Fruit fly (Drosophila melanogaster) whole organism, embryonic: ENCODE measurements around the gene mxt.

ENCODE experiments used
- Aef1 ChIP-seq: fragments of 200-800 bp; sonication (Bioruptor generic); IDR thresholded peaks from 3 replicates; pipeline ENCODE4 v1.3.6; 2022; ENCODE audit warnings: missing biosample characterization, missing genetic modification characterization
- Atf6 ChIP-seq: fragments of 200-800 bp; sonication (Bioruptor generic); IDR thresholded peaks from 2 replicates; pipeline ENCODE4 v1.3.6; 2022; ENCODE audit warnings: missing biosample characterization, missing genetic modification characterization
- Blimp-1 ChIP-seq: fragments of 200-800 bp; sonication (Bioruptor generic); optimal IDR thresholded peaks from 3 replicates; lab custom pipeline; 2018; ENCODE audit warnings: missing biosample characterization, missing genetic modification characterization, mild to moderate bottlenecking, moderate library complexity, missing genetic modification reagents
- CG10543 ChIP-seq: fragments of 200-800 bp; sonication (Bioruptor generic); optimal IDR thresholded peaks from 3 replicates; lab custom pipeline; 2017; ENCODE audit warnings: missing biosample characterization, mild to moderate bottlenecking, missing genetic modification characterization, moderate library complexity
- CG10979 ChIP-seq: fragments of 200-800 bp; sonication (Bioruptor generic); optimal IDR thresholded peaks from 2 replicates; lab custom pipeline; 2018; ENCODE audit warnings: missing biosample characterization, mild to moderate bottlenecking, missing genetic modification characterization, moderate library complexity
- CG11504 ChIP-seq: fragments of 200-800 bp; sonication (Bioruptor generic); optimal IDR thresholded peaks from 3 replicates; lab custom pipeline; 2019; ENCODE audit warnings: missing biosample characterization, mild to moderate bottlenecking, missing genetic modification characterization, moderate library complexity
- CG11723 ChIP-seq: fragments of 200-800 bp; sonication (Bioruptor generic); optimal IDR thresholded peaks from 2 replicates; lab custom pipeline; 2017; ENCODE audit warnings: missing biosample characterization, mild to moderate bottlenecking, missing genetic modification characterization
- CG12236 ChIP-seq: fragments of 200-800 bp; sonication (Bioruptor generic); optimal IDR thresholded peaks from 2 replicates; lab custom pipeline; 2016; ENCODE audit warnings: missing biosample characterization, missing genetic modification characterization
- CG12942 ChIP-seq: fragments of 200-800 bp; sonication (Bioruptor generic); optimal IDR thresholded peaks from 3 replicates; lab custom pipeline; 2016; ENCODE audit warnings: missing biosample characterization, missing genetic modification characterization
- CG13624 ChIP-seq: fragments of 200-800 bp; sonication (Bioruptor generic); optimal IDR thresholded peaks from 2 replicates; lab custom pipeline; 2016; ENCODE audit warnings: missing biosample characterization, missing genetic modification characterization
- CG14014 ChIP-seq: fragments of 200-800 bp; sonication (Bioruptor generic); IDR thresholded peaks from 2 replicates; pipeline ENCODE4 v1.3.6; 2022; ENCODE audit warnings: missing biosample characterization, missing genetic modification characterization
- CG16813 ChIP-seq: fragments of 200-800 bp; sonication (Bioruptor generic); IDR thresholded peaks from 3 replicates; pipeline ENCODE4 v1.3.6; 2022; ENCODE audit warnings: missing biosample characterization, missing genetic modification characterization; ENCODE audit not compliant: partially characterized antibody
- CG18262 ChIP-seq: fragments of 200-800 bp; optimal IDR thresholded peaks from 3 replicates; lab custom pipeline; 2019; ENCODE audit warnings: missing biosample characterization, mild to moderate bottlenecking, missing genetic modification characterization, moderate library complexity
- CG2202 ChIP-seq: fragments of 200-800 bp; sonication (Bioruptor generic); optimal IDR thresholded peaks from 2 replicates; lab custom pipeline; 2018; ENCODE audit warnings: missing biosample characterization, mild to moderate bottlenecking, missing genetic modification characterization
- CG2678 ChIP-seq: fragments of 200-800 bp; sonication (Bioruptor generic); optimal IDR thresholded peaks from 3 replicates; lab custom pipeline; 2019; ENCODE audit warnings: missing biosample characterization, mild to moderate bottlenecking, missing genetic modification characterization, moderate library complexity
- CG33213 ChIP-seq: fragments of 200-800 bp; sonication (Bioruptor generic); optimal IDR thresholded peaks from 3 replicates; lab custom pipeline; 2016; ENCODE audit warnings: missing biosample characterization, missing genetic modification characterization
- CG7357 ChIP-seq: fragments of 200-800 bp; sonication (Bioruptor generic); IDR thresholded peaks from 3 replicates; pipeline ENCODE4 v1.3.6; 2022; ENCODE audit warnings: missing biosample characterization, missing genetic modification characterization
- CG7556 ChIP-seq: fragments of 200-800 bp; sonication (Bioruptor generic); optimal IDR thresholded peaks from 2 replicates; lab custom pipeline; 2017; ENCODE audit warnings: missing biosample characterization, mild to moderate bottlenecking, missing genetic modification characterization
- CG8478 ChIP-seq: fragments of >200 bp; optimal IDR thresholded peaks from 2 replicates; lab custom pipeline; 2018
- Dbx ChIP-seq: fragments of 200-800 bp; sonication (Bioruptor generic); IDR thresholded peaks from 3 replicates; pipeline ENCODE4 v1.3.6; 2022; ENCODE audit warnings: missing biosample characterization, missing genetic modification characterization
- Eip74EF ChIP-seq, 2 experiments: fragments of 200-800 bp in 1 of 2; fragments of >200 bp in 1 of 2; sonication (Bioruptor generic) in 1 of 2; optimal IDR thresholded peaks; 2 replicates each; lab custom pipeline; 2017 to 2019; ENCODE audit warnings: missing biosample characterization in 2 of 2, missing genetic modification characterization in 2 of 2, mild to moderate bottlenecking in 1 of 2, moderate library complexity in 1 of 2
- GATAe ChIP-seq: fragments of 200-800 bp; sonication (Bioruptor generic); conservative IDR thresholded peaks from 2 replicates; pipeline ENCODE4 v1.3.6; 2022; ENCODE audit warnings: missing biosample characterization, missing genetic modification characterization
- HmgD ChIP-seq: fragments of 200-800 bp; sonication (Bioruptor generic); optimal IDR thresholded peaks from 3 replicates; lab custom pipeline; 2016; ENCODE audit warnings: missing biosample characterization, missing genetic modification characterization
- Hr51 ChIP-seq, 2 experiments: fragments of 200-800 bp; sonication (Bioruptor generic); optimal IDR thresholded peaks; 2 replicates in 1 of 2; 3 replicates in 1 of 2; lab custom pipeline; 2016 to 2018; ENCODE audit warnings: missing biosample characterization in 2 of 2, missing genetic modification characterization in 2 of 2, mild to moderate bottlenecking in 1 of 2, moderate library complexity in 1 of 2
- Jarid2 ChIP-seq: fragments of 200-800 bp; sonication (Bioruptor generic); optimal IDR thresholded peaks from 3 replicates; lab custom pipeline; 2017; ENCODE audit warnings: mild to moderate bottlenecking, missing biosample characterization, missing genetic modification reagents, missing genetic modification characterization
- Pdp1 ChIP-seq, 2 experiments: fragments of 200-800 bp; sonication (Bioruptor generic); optimal IDR thresholded peaks; 3 replicates each; lab custom pipeline; 2016; ENCODE audit warnings: missing biosample characterization in 2 of 2, missing genetic modification characterization in 2 of 2, mild to moderate bottlenecking in 1 of 2, moderate library complexity in 1 of 2
- Rfx ChIP-seq: fragments of 200-800 bp; sonication (Bioruptor generic); IDR thresholded peaks from 2 replicates; pipeline ENCODE4 v1.3.6; 2022; ENCODE audit warnings: missing biosample characterization, missing genetic modification characterization
- bsh ChIP-seq, 2 experiments: fragments of 200-800 bp; sonication (Bioruptor generic); optimal IDR thresholded peaks; 2 replicates each; lab custom pipeline; 2017 to 2018; ENCODE audit warnings: mild to moderate bottlenecking in 2 of 2, missing biosample characterization in 2 of 2, missing genetic modification characterization in 2 of 2, moderate library complexity in 1 of 2
- caup ChIP-seq: fragments of 200-800 bp; sonication (Bioruptor generic); optimal IDR thresholded peaks from 3 replicates; lab custom pipeline; 2017; ENCODE audit warnings: missing biosample characterization, mild to moderate bottlenecking, missing genetic modification characterization, moderate library complexity; ENCODE audit not compliant: severe bottlenecking
- cg ChIP-seq: fragments of 200-800 bp; sonication (Bioruptor generic); optimal IDR thresholded peaks from 3 replicates; lab custom pipeline; 2019; ENCODE audit warnings: missing biosample characterization, mild to moderate bottlenecking, missing genetic modification characterization, moderate library complexity
- dm ChIP-seq: fragments of 200-800 bp; sonication (Bioruptor generic); optimal IDR thresholded peaks from 3 replicates; lab custom pipeline; 2016; ENCODE audit warnings: missing biosample characterization, missing genetic modification characterization
- grn ChIP-seq: fragments of 200-800 bp; sonication (Bioruptor generic); optimal IDR thresholded peaks from 3 replicates; lab custom pipeline; 2017; ENCODE audit warnings: missing biosample characterization, missing genetic modification characterization
- gsb-n ChIP-seq: fragments of 200-800 bp; sonication (Bioruptor generic); optimal IDR thresholded peaks from 3 replicates; lab custom pipeline; 2018; ENCODE audit warnings: missing biosample characterization, mild to moderate bottlenecking, missing genetic modification characterization
- inv ChIP-seq: fragments of 200-800 bp; sonication (Bioruptor generic); IDR thresholded peaks from 2 replicates; pipeline ENCODE4 v1.3.6; 2022; ENCODE audit warnings: missing biosample characterization, missing genetic modification characterization; ENCODE audit not compliant: partially characterized antibody
- kah ChIP-seq: fragments of 200-800 bp; sonication (Bioruptor generic); optimal IDR thresholded peaks from 2 replicates; lab custom pipeline; 2018; ENCODE audit warnings: missing biosample characterization, mild to moderate bottlenecking, missing genetic modification characterization
- lola ChIP-seq, 3 experiments: fragments of >200 bp in 2 of 3; fragments of 200-800 bp in 1 of 3; sonication (Bioruptor generic) in 1 of 3; optimal IDR thresholded peaks; 2 replicates each; lab custom pipeline; 2017 to 2019; ENCODE audit warnings: missing biosample characterization in 3 of 3, missing genetic modification characterization in 3 of 3, mild to moderate bottlenecking in 1 of 3, moderate library complexity in 1 of 3
- maf-S ChIP-seq: fragments of 200-800 bp; sonication (Bioruptor generic); optimal IDR thresholded peaks from 2 replicates; lab custom pipeline; 2016; ENCODE audit warnings: missing biosample characterization, missing genetic modification characterization
- otp ChIP-seq: fragments of 200-800 bp; sonication (Bioruptor generic); IDR thresholded peaks from 3 replicates; pipeline ENCODE4, ENCODE4 v1.3.6; 2022; ENCODE audit warnings: missing biosample characterization, missing genetic modification characterization
- pan ChIP-seq, 4 experiments: fragments of >200 bp in 3 of 4; fragments of 200-800 bp in 1 of 4; sonication (Bioruptor generic) in 1 of 4; optimal IDR thresholded peaks in 3 of 4; IDR thresholded peaks in 1 of 4; 2 replicates each; pipeline versions ENCODE4 v1.3.6 to Lab custom; 2017 to 2022; ENCODE audit warnings: missing biosample characterization in 2 of 4, missing genetic modification characterization in 2 of 4, mixed read lengths in 1 of 4
- prd ChIP-seq, 3 experiments: fragments of >200 bp in 2 of 3; fragments of 200-800 bp in 1 of 3; sonication (Bioruptor generic) in 1 of 3; optimal IDR thresholded peaks in 2 of 3; IDR thresholded peaks in 1 of 3; 2 replicates in 2 of 3; 3 replicates in 1 of 3; pipeline versions ENCODE4 v1.3.6 to Lab custom; 2017 to 2022; ENCODE audit warnings: missing biosample characterization in 1 of 3, missing genetic modification characterization in 1 of 3
- psq ChIP-seq: fragments of 200-800 bp; sonication (Bioruptor generic); optimal IDR thresholded peaks from 2 replicates; lab custom pipeline; 2017; ENCODE audit warnings: missing biosample characterization, missing genetic modification characterization
- salm ChIP-seq: fragments of 200-800 bp; sonication (Bioruptor generic); optimal IDR thresholded peaks from 2 replicates; lab custom pipeline; 2018; ENCODE audit warnings: missing biosample characterization, mild to moderate bottlenecking, missing genetic modification characterization
- sd ChIP-seq: fragments of 200-800 bp; sonication (Bioruptor generic); optimal IDR thresholded peaks from 3 replicates; lab custom pipeline; 2018; ENCODE audit warnings: missing biosample characterization, mild to moderate bottlenecking, missing genetic modification characterization, moderate library complexity
- sna ChIP-seq: fragments of 200-800 bp; sonication (Bioruptor generic); IDR thresholded peaks from 2 replicates; pipeline ENCODE4 v1.3.6; 2022; ENCODE audit warnings: missing biosample characterization, missing genetic modification characterization; ENCODE audit not compliant: partially characterized antibody
- sr ChIP-seq: fragments of 200-800 bp; sonication (Bioruptor generic); IDR thresholded peaks from 3 replicates; pipeline ENCODE4 v1.3.6; 2022; ENCODE audit warnings: missing biosample characterization, missing genetic modification characterization
- trh ChIP-seq: fragments of 200-800 bp; sonication (Bioruptor generic); optimal IDR thresholded peaks from 2 replicates; lab custom pipeline; 2016; ENCODE audit warnings: missing biosample characterization, missing genetic modification characterization
- wek ChIP-seq: fragments of 200-800 bp; sonication (Bioruptor generic); optimal IDR thresholded peaks from 3 replicates; lab custom pipeline; 2018; ENCODE audit warnings: missing biosample characterization, mild to moderate bottlenecking, missing genetic modification characterization, moderate library complexity

mxt gene

dm6 chr2L:4891914-4892469 lies 44.9 kb upstream of the mxt start, which contains the start of gene CG3036:
CG3036 (plus strand) TSS chr2L:4892112.
- TF ChIP-seq CG7556 (GFP tag; lab: Kevin White, UChicago) (peak; percentile 26), sna (peak; percentile 62), Dbx (GFP tag; lab: Robert Waterston, UW) (0 out of 3 replicates have a peak, but pooled peaks have one; percentile 48), Eip74EF (GFP tag; optimal IDR thresholded peaks at IDR 0.05; lab: Kevin White, UChicago) (peak in 1 of 2 experiments; percentile 24), CG12942 (GFP tag; lab: Kevin White, UChicago) (no peak), psq (peak; percentile 4), Blimp-1 (GFP tag; lab: Kevin White, UChicago) (peak; percentile 6), maf-S (GFP tag; lab: Kevin White, UChicago) (no peak), trh (GFP tag; lab: Kevin White, UChicago) (no peak), sr (no peak), CG2678 (tag; lab: Kevin White, UChicago) (peak; percentile 35), Jarid2 (GFP tag; lab: Kevin White, UChicago) (peak; percentile 99), Atf6 (GFP tag; lab: Robert Waterston, UW) (peak; percentile 57; the same call in 1 of the 2 replicates), bsh (GFP tag; optimal IDR thresholded peaks at IDR 0.05; lab: Kevin White, UChicago) (peak; percentile 23 to 37), Hr51 (GFP tag; optimal IDR thresholded peaks at IDR 0.05; lab: Kevin White, UChicago) (peak in 1 of 2 experiments; percentile 27), Aef1 (GFP tag; lab: Robert Waterston, UW) (peak; percentile 80), CG8478 (lab: Kevin White, UChicago) (no peak), HmgD (GFP tag; lab: Kevin White, UChicago) (peak; percentile 48), CG18262 (tag; lab: Kevin White, UChicago) (peak; percentile 4), CG11723 (GFP tag; lab: Kevin White, UChicago) (no peak), CG33213 (GFP tag; lab: Kevin White, UChicago) (peak; percentile 36), lola (GFP tag; optimal IDR thresholded peaks at IDR 0.05; lab: Kevin White, UChicago) (no peak), salm (tag; lab: Kevin White, UChicago) (peak; percentile 46), cg (GFP tag; lab: Kevin White, UChicago) (peak; percentile 34), inv (GFP tag; lab: Robert Waterston, UW) (no peak), wek (GFP tag; lab: Kevin White, UChicago) (peak; percentile 4), gsb-n (tag; lab: Kevin White, UChicago) (peak; percentile 39), grn (GFP tag; lab: Kevin White, UChicago) (peak; percentile 45), CG10979 (peak; percentile 42), CG2202 (tag; lab: Kevin White, UChicago) (peak; percentile 7), pan (optimal IDR thresholded peaks at IDR 0.05; lab: Kevin White, UChicago) (no peak), pan (GFP tag; optimal IDR thresholded peaks at IDR 0.05 in 1 of 2, IDR thresholded peaks at IDR 0.05 in 1 of 2) (peak in 1 of 2 experiments; percentile 44), CG16813 (GFP tag; lab: Robert Waterston, UW) (peak; percentile 36; the same call in 1 of the 3 replicates), CG11504 (peak; percentile 76), sd (peak; percentile 62), otp (GFP tag; lab: Robert Waterston, UW) (peak; percentile 66; the same call in 1 of the 3 replicates), dm (GFP tag; lab: Kevin White, UChicago) (peak; percentile 71), prd (optimal IDR thresholded peaks at IDR 0.05; lab: Kevin White, UChicago) (no peak), prd (GFP tag; IDR thresholded peaks at IDR 0.05; lab: Robert Waterston, UW) (0 out of 3 replicates have a peak, but pooled peaks have one; percentile 22), GATAe (GFP tag; lab: Robert Waterston, UW) (no peak), Rfx (GFP tag; lab: Robert Waterston, UW) (peak; percentile 58; the same call in 1 of the 2 replicates), CG14014 (GFP tag; lab: Robert Waterston, UW) (peak; percentile 56), CG13624 (peak; percentile 34), kah (GFP tag; lab: Kevin White, UChicago) (peak; percentile 91), CG7357 (GFP tag; lab: Robert Waterston, UW) (no peak), CG10543 (peak; percentile 70), caup (peak; percentile 69), CG12236 (GFP tag; lab: Kevin White, UChicago) (peak; percentile 28), Pdp1 (GFP tag; optimal IDR thresholded peaks at IDR 0.05; lab: Kevin White, UChicago) (peak in 1 of 2 experiments; percentile 73)
